Worm (Caenorhabditis elegans): ENCODE results near the gene tag-343.

- no peak for TF ChIP-seq cog-1 (tag; optimal IDR thresholded peaks at IDR 0.05)
- no peak for TF ChIP-seq T22C8.4 (GFP tag; IDR thresholded peaks at IDR 0.05)
These were observed 27.7 kb upstream of the tag-343 start, which contains the start of gene F22H10.1 for ce11 chrX:16702232-16702631.
